Worm (Caenorhabditis elegans) whole organism, dauer: ENCODE measurements around the gene E02H4.5.

ENCODE experiments used
- unc-62 ChIP-seq: sonication (generic microtip); optimal IDR thresholded peaks from 2 replicates; lab custom pipeline; 2017; ENCODE audit warnings: missing biosample characterization, missing genetic modification reagents, missing genetic modification characterization

E02H4.5 gene

ce11 chrX:14255031-14255430, at the start of gene E02H4.5:
Gene E02H4.5 (minus strand): TSS chrX:14255131.
- TF ChIP-seq unc-62 (GFP tag; lab: Kevin White, UChicago): no peak

ce11 chrX:14303078-14303477, 48.1 kb upstream of the E02H4.5 start, which contains the start of gene C11H1.5:
Gene C11H1.5 (minus strand): TSS chrX:14303178.
- no peak for TF ChIP-seq unc-62 (GFP tag; lab: Kevin White, UChicago)

- no peak for TF ChIP-seq unc-62 (GFP tag; lab: Kevin White, UChicago)
Observed at ce11 chrX:14297209-14297608, 42.3 kb upstream of the E02H4.5 start.

ce11 chrX:14296559-14296958, 41.6 kb upstream of the E02H4.5 start, which contains the start of gene madd-3:
Gene madd-3 (minus strand): TSS chrX:14296659.
- no peak for TF ChIP-seq unc-62 (GFP tag; lab: Kevin White, UChicago)

ce11 chrX:14292632-14293031, 37.7 kb upstream of the E02H4.5 start:
- no peak for TF ChIP-seq unc-62 (GFP tag; lab: Kevin White, UChicago)

ce11 chrX:14289993-14290392, 35.1 kb upstream of the E02H4.5 start:
- no peak for TF ChIP-seq unc-62 (GFP tag; lab: Kevin White, UChicago)

ce11 chrX:14287888-14288287, 33.0 kb upstream of the E02H4.5 start:
- no peak for TF ChIP-seq unc-62 (GFP tag; lab: Kevin White, UChicago)

- no peak for TF ChIP-seq unc-62 (GFP tag; lab: Kevin White, UChicago)
Observed at ce11 chrX:14281526-14281925, 26.6 kb upstream of the E02H4.5 start, which contains the start of gene E02H4.2. Gene E02H4.2 (minus strand): TSS chrX:14281626.

- no peak for TF ChIP-seq unc-62 (GFP tag; lab: Kevin White, UChicago)
Observed at ce11 chrX:14267781-14268180, 12.8 kb upstream of the E02H4.5 start, which contains the start of gene del-1. Gene del-1 (plus strand): TSS chrX:14268081.

ce11 chrX:14267170-14267569, 12.2 kb upstream of the E02H4.5 start:
- no peak for TF ChIP-seq unc-62 (GFP tag; lab: Kevin White, UChicago)

ce11 chrX:14263473-14263872, 8.5 kb upstream of the E02H4.5 start, which contains the start of gene E02H4.8:
Gene E02H4.8 (minus strand): TSS chrX:14263573.
- no peak for TF ChIP-seq unc-62 (GFP tag; lab: Kevin White, UChicago)

- no peak for TF ChIP-seq unc-62 (GFP tag; lab: Kevin White, UChicago)
Observed at ce11 chrX:14257661-14258060, 2.7 kb upstream of the E02H4.5 start, which contains the start of gene E02H4.4. Gene E02H4.4 (plus strand): TSS chrX:14257961.

- no peak for TF ChIP-seq unc-62 (GFP tag; lab: Kevin White, UChicago)
Observed at ce11 chrX:14255973-14256372, 1.0 kb upstream of the E02H4.5 start, which contains the start of gene E02H4.7. Gene E02H4.7 (plus strand): TSS chrX:14256273.

- TF ChIP-seq unc-62 (GFP tag; lab: Kevin White, UChicago): no peak
Observed at ce11 chrX:14252042-14252441, 2.9 kb downstream of the E02H4.5 start, which contains the start of gene E02H4.6. Gene E02H4.6 (minus strand): TSS chrX:14252142.

- no peak for TF ChIP-seq unc-62 (GFP tag; lab: Kevin White, UChicago)
Observed at ce11 chrX:14247436-14248103, 7.4 kb downstream of the E02H4.5 start, which contains the start of gene K04C1.5. Gene K04C1.5 (plus strand): TSS chrX:14248053.

- no peak for TF ChIP-seq unc-62 (GFP tag; lab: Kevin White, UChicago)
Observed at ce11 chrX:14246518-14246917, 8.4 kb downstream of the E02H4.5 start, which contains the start of gene mlc-6. Gene mlc-6 (minus strand): TSS chrX:14246618.

- no peak for TF ChIP-seq unc-62 (GFP tag; lab: Kevin White, UChicago)
Observed at ce11 chrX:14244493-14244892, 10.4 kb downstream of the E02H4.5 start.
